Worm (Caenorhabditis elegans): ENCODE data around the gene C25E10.13.

ce11 chrV:9081410-9081809 lies 21.9 kb downstream of the C25E10.13 start:
- TF ChIP-seq tlf-1 (GFP tag; optimal IDR thresholded peaks at IDR 0.05), result no peak
- TF ChIP-seq aptf-2 (GFP tag; conservative IDR thresholded peaks at IDR 0.05), result no peak
- TF ChIP-seq nhr-27 (tag; optimal IDR thresholded peaks at IDR 0.05), result no peak
- TF ChIP-seq C17E4.6 (GFP tag; IDR thresholded peaks at IDR 0.05), result no peak
- no peak for TF ChIP-seq B0035.1 (tag; optimal IDR thresholded peaks at IDR 0.05)
- no peak for TF ChIP-seq bed-1 (GFP tag; IDR thresholded peaks at IDR 0.05)
- TF ChIP-seq ama-1 (optimal IDR thresholded peaks at IDR 0.05), result no peak
- TF ChIP-seq ama-1 (GFP tag; optimal IDR thresholded peaks at IDR 0.05), result no peak
- no peak for TF ChIP-seq nhr-90 (tag; optimal IDR thresholded peaks at IDR 0.05)
- TF ChIP-seq aptf-3 (GFP tag; IDR thresholded peaks at IDR 0.05), result no peak
